Fruit fly (Drosophila melanogaster): ENCODE measurements around the gene CG14780.

The CG14780 gene

dm6 chrX:1478276-1479122 is 6.2 kb downstream of the CG14780 start, which contains the start of gene rush (continued):
- TF ChIP-seq bcd (GFP tag; optimal IDR thresholded peaks at IDR 0.05) (peak; percentile 50), CG2678 (tag; optimal IDR thresholded peaks at IDR 0.05) (peak; percentile 13), Dbx (GFP tag; IDR thresholded peaks at IDR 0.05) (no peak; the same call in 2 of the 3 replicates), btn (GFP tag; optimal IDR thresholded peaks at IDR 0.05) (no peak), fd96Cb (tag; optimal IDR thresholded peaks at IDR 0.05) (no peak), Jarid2 (GFP tag; optimal IDR thresholded peaks at IDR 0.05) (no peak), CG31365 (tag; optimal IDR thresholded peaks at IDR 0.05) (no peak), CG14667 (GFP tag; IDR thresholded peaks at IDR 0.05) (no peak), Opbp (GFP tag; IDR thresholded peaks at IDR 0.05; ENCODE audit: partially characterized antibody) (no peak), tna (GFP tag; IDR thresholded peaks at IDR 0.05; ENCODE audit: partially characterized antibody) (no peak), CG9797 (GFP tag; optimal IDR thresholded peaks at IDR 0.05) (peak; percentile 80), zen (tag; optimal IDR thresholded peaks at IDR 0.05) (no peak), her (GFP tag; optimal IDR thresholded peaks at IDR 0.05) (peak; percentile 46), eyg (GFP tag; optimal IDR thresholded peaks at IDR 0.05) (no peak), CG15073 (GFP tag; optimal IDR thresholded peaks at IDR 0.05) (no peak), Adf1 (GFP tag; IDR thresholded peaks at IDR 0.05) (no peak), H2.0 (GFP tag; IDR thresholded peaks at IDR 0.05) (peak; percentile 48; the same call in 1 of the 2 replicates), D19A (tag; optimal IDR thresholded peaks at IDR 0.05) (no peak), ara (GFP tag; IDR thresholded peaks at IDR 0.05) (0 out of 2 replicates have a peak, but pooled peaks have one; percentile 31), lov (optimal IDR thresholded peaks at IDR 0.05) (no peak), lov (GFP tag; IDR thresholded peaks at IDR 0.05) (no peak), ase (GFP tag; IDR thresholded peaks at IDR 0.05) (no peak), CG31224 (GFP tag; IDR thresholded peaks at IDR 0.05) (no peak), slp2 (GFP tag; optimal IDR thresholded peaks at IDR 0.05) (peak; percentile 16), Gug (GFP tag; IDR thresholded peaks at IDR 0.05) (peak; percentile 55; the same call in 3 of the 4 replicates), CG13287 (GFP tag; IDR thresholded peaks at IDR 0.05; ENCODE audit: partially characterized antibody) (peak; percentile 38; the same call in 1 of the 2 replicates), pan (optimal IDR thresholded peaks at IDR 0.05) (no peak), pan (GFP tag; optimal IDR thresholded peaks at IDR 0.05 in 1 of 2, IDR thresholded peaks at IDR 0.05 in 1 of 2) (no peak), CG12299 (tag; optimal IDR thresholded peaks at IDR 0.05) (no peak), HHEX (GFP tag; optimal IDR thresholded peaks at IDR 0.05) (peak; percentile 22), klu (GFP tag; IDR thresholded peaks at IDR 0.05) (no peak), CG13296 (GFP tag; optimal IDR thresholded peaks at IDR 0.05) (peak; percentile 6), CG9437 (GFP tag; optimal IDR thresholded peaks at IDR 0.05) (no peak), Taf1 (GFP tag; IDR thresholded peaks at IDR 0.05) (0 out of 2 replicates have a peak, but pooled peaks have one; percentile 11), ranshi (GFP tag; IDR thresholded peaks at IDR 0.05) (0 out of 2 replicates have a peak, but pooled peaks have one; percentile 24), nau (GFP tag; optimal IDR thresholded peaks at IDR 0.05) (no peak), Fer1 (GFP tag; optimal IDR thresholded peaks at IDR 0.05) (no peak), gem (tag; optimal IDR thresholded peaks at IDR 0.05) (no peak), Doc3 (GFP tag; IDR thresholded peaks at IDR 0.05; ENCODE audit: partially characterized antibody) (no peak), ken (GFP tag; IDR thresholded peaks at IDR 0.05) (peak; percentile 48; the same call in 1 of the 3 replicates), tin (GFP tag; optimal IDR thresholded peaks at IDR 0.05) (peak; percentile 20), tx (GFP tag; optimal IDR thresholded peaks at IDR 0.05) (no peak), Dll (GFP tag; IDR thresholded peaks at IDR 0.05; ENCODE audit: partially characterized antibody) (0 out of 4 replicates have a peak, but pooled peaks have one; percentile 35), Eip74EF (GFP tag; optimal IDR thresholded peaks at IDR 0.05) (no peak), CG12744 (GFP tag; optimal IDR thresholded peaks at IDR 0.05) (no peak), schlank (tag; optimal IDR thresholded peaks at IDR 0.05) (no peak), CG8944 (GFP tag; optimal IDR thresholded peaks at IDR 0.05) (peak; percentile 57), CG13424 (tag; optimal IDR thresholded peaks at IDR 0.05) (peak; percentile 25), fd3F (GFP tag; optimal IDR thresholded peaks at IDR 0.05) (no peak)

Data from whole organism, embryonic.